Fruit fly (Drosophila melanogaster): ENCODE data around the gene Osi15.

dm6 chr3R:6343396-6344239 lies 42.0 kb downstream of the Osi15 start, which contains the start of gene CG17919:
- TF ChIP-seq psq (optimal IDR thresholded peaks at IDR 0.05) (no peak), CG8478 (optimal IDR thresholded peaks at IDR 0.05) (no peak)

All from whole organism.